Fruit fly (Drosophila melanogaster): ENCODE results near the gene Taf12.

DNA sequence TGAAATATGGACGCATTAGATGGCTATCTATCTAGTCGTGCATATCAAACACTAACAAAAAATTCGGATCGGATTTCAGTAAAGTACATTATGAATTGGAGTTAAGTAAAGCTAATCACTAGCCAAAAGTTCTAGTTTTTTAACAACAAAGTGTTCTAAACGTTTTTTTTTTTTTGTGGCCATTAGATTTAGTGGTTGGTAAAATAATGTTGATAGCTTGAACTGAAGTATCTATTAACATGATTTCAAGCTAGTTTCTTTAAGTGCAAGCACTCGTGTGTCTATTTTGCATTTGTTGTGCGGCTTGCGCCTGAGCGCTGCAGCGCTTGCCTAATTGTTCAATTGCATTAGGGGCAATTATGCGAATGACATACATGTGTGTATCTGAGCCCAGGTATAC lies 16.9 kb downstream of the Taf12 start:
- no peak for TF ChIP-seq toe (GFP tag; optimal IDR thresholded peaks at IDR 0.05)
- TF ChIP-seq tj (GFP tag; optimal IDR thresholded peaks at IDR 0.05): no peak
- TF ChIP-seq CG1620 (GFP tag; optimal IDR thresholded peaks at IDR 0.05): no peak
- no peak for TF ChIP-seq kay (GFP tag; ENCODE audit: borderline replicate concordance)
- no peak for TF ChIP-seq pad (GFP tag; optimal IDR thresholded peaks at IDR 0.05)
- TF ChIP-seq CG11617 (GFP tag; optimal IDR thresholded peaks at IDR 0.05): no peak
- no peak for TF ChIP-seq CG7045 (GFP tag; optimal IDR thresholded peaks at IDR 0.05)
- TF ChIP-seq CG7101 (tag; optimal IDR thresholded peaks at IDR 0.05): no peak
- no peak for TF ChIP-seq Crg-1 (GFP tag; optimal IDR thresholded peaks at IDR 0.05)
- TF ChIP-seq cnc (optimal IDR thresholded peaks at IDR 0.05): no peak
- no peak for TF ChIP-seq CG5204 (GFP tag; optimal IDR thresholded peaks at IDR 0.05)
- no peak for TF ChIP-seq CG33017 (tag; optimal IDR thresholded peaks at IDR 0.05)
- TF ChIP-seq Mnt (GFP tag; optimal IDR thresholded peaks at IDR 0.05): no peak
- TF ChIP-seq ovo (GFP tag; optimal IDR thresholded peaks at IDR 0.05): no peak

Measured in whole organism, adult.